Fruit fly (Drosophila melanogaster): ENCODE data around the gene CG3708.
A peak's percentile ranks its signal among the peaks of the same experiment; 100 is the strongest.

The CG3708 gene

DNA sequence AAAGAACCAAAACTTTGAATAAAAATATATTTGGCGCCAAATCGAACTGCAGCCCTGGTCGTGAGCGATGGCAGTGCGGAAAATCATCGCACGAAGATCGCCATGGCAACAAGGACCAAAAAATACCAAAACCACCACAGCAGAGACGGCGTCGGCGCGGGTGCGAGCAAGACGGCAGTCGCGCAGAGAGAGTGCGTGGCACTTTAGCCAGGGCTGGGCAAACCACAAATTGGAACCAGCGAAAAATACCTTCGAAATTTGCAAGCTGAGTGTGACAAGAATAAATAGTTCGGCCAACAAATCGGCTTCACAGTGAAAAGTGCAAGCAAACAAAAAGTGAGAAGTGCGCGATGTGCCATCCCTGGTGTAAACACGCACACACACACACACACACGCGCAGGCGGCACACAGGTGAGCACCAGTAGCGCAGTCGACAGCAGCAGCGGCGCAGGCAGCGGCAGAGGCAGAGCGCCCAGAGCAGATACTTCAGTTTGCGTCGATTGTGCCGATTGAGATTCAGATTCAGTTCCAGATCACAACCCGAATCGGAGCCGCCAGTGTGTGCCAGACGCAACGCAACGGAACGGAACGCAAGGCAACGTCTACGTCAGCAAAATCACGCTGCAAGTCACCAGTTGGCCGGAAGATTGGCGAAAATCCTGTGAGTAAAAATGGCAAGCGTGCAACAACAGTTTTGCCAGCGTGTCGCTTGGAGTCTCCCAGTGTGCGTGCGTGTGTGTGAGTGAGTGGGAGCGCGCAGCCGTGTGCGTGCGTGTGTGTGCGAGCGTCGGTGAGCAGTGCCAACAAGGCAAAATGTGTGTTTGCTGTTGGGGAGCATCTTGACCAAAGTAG, 5.4 kb upstream of the CG3708 start, which contains the start of gene TRAM (continued):
- TF ChIP-seq CG2889 (GFP tag; IDR thresholded peaks at IDR 0.05), result peak; percentile 99
- peak; percentile 69; the same call in 2 of the 3 replicates for TF ChIP-seq vnd (GFP tag; IDR thresholded peaks at IDR 0.05; ENCODE audit: partially characterized antibody)
- TF ChIP-seq CG12155 (GFP tag; optimal IDR thresholded peaks at IDR 0.05), result peak; percentile 97
- peak; percentile 99 for TF ChIP-seq ranshi (GFP tag; IDR thresholded peaks at IDR 0.05)
- TF ChIP-seq ash1 (GFP tag; optimal IDR thresholded peaks at IDR 0.05), result peak; percentile 93
- TF ChIP-seq Dad (GFP tag; optimal IDR thresholded peaks at IDR 0.05), result peak; percentile 98
- TF ChIP-seq CG2120 (GFP tag; optimal IDR thresholded peaks at IDR 0.05), result peak; percentile 99
- TF ChIP-seq cwo (GFP tag; optimal IDR thresholded peaks at IDR 0.05), result peak; percentile 95
- peak; percentile 100 for TF ChIP-seq CG17328 (GFP tag; IDR thresholded peaks at IDR 0.05)
- peak; percentile 95 for TF ChIP-seq Fer2 (tag; optimal IDR thresholded peaks at IDR 0.05)
- peak; percentile 99 for TF ChIP-seq Ptx1 (GFP tag; IDR thresholded peaks at IDR 0.05)
- peak; percentile 89 for TF ChIP-seq CG8478 (optimal IDR thresholded peaks at IDR 0.05)
- peak; percentile 97 for TF ChIP-seq gt (GFP tag; IDR thresholded peaks at IDR 0.05)
- TF ChIP-seq eyg (GFP tag; optimal IDR thresholded peaks at IDR 0.05), result peak; percentile 96
- peak; percentile 97 for TF ChIP-seq Hr3 (GFP tag; optimal IDR thresholded peaks at IDR 0.05)
- TF ChIP-seq E2f2 (GFP tag; IDR thresholded peaks at IDR 0.05), result peak; percentile 96
- peak; percentile 91 for TF ChIP-seq psq (GFP tag; optimal IDR thresholded peaks at IDR 0.05)
- peak; percentile 89 for TF ChIP-seq Ets97D (GFP tag; optimal IDR thresholded peaks at IDR 0.05)
- TF ChIP-seq CG4820 (GFP tag; optimal IDR thresholded peaks at IDR 0.05), result peak; percentile 97
- peak; percentile 96 for TF ChIP-seq fd96Cb (tag; optimal IDR thresholded peaks at IDR 0.05)
- TF ChIP-seq CG12236 (GFP tag; optimal IDR thresholded peaks at IDR 0.05), result peak; percentile 96
- peak; percentile 99 for TF ChIP-seq CG11247 (GFP tag; IDR thresholded peaks at IDR 0.05)
- peak; percentile 98 for TF ChIP-seq CG17186 (GFP tag; optimal IDR thresholded peaks at IDR 0.05)
- peak; percentile 84; the same call in 2 of the 3 replicates for TF ChIP-seq Opbp (GFP tag; IDR thresholded peaks at IDR 0.05; ENCODE audit: partially characterized antibody)
- TF ChIP-seq CG3065 (GFP tag; optimal IDR thresholded peaks at IDR 0.05), result peak; percentile 97
- TF ChIP-seq gsb-n (tag; optimal IDR thresholded peaks at IDR 0.05), result peak; percentile 96
- peak; percentile 98 for TF ChIP-seq tgo (GFP tag; IDR thresholded peaks at IDR 0.05)
- peak; percentile 96 for TF ChIP-seq CG10431 (GFP tag; optimal IDR thresholded peaks at IDR 0.05)
- peak; percentile 99 for TF ChIP-seq CG8944 (GFP tag; optimal IDR thresholded peaks at IDR 0.05)
- peak; percentile 99 for TF ChIP-seq bab2 (GFP tag; optimal IDR thresholded peaks at IDR 0.05)
- no peak for TF ChIP-seq lov (optimal IDR thresholded peaks at IDR 0.05)
- TF ChIP-seq lov (GFP tag; IDR thresholded peaks at IDR 0.05), result peak; percentile 99
- peak; percentile 97 for TF ChIP-seq her (GFP tag; optimal IDR thresholded peaks at IDR 0.05)
- TF ChIP-seq da (GFP tag; optimal IDR thresholded peaks at IDR 0.05), result peak; percentile 98
- TF ChIP-seq Mes4 (GFP tag; optimal IDR thresholded peaks at IDR 0.05), result peak; percentile 98
- peak; percentile 93 for TF ChIP-seq Bdp1 (GFP tag; optimal IDR thresholded peaks at IDR 0.05)
- TF ChIP-seq H15 (GFP tag; IDR thresholded peaks at IDR 0.05), result peak; percentile 99
- peak; percentile 96 for TF ChIP-seq CG6813 (GFP tag; optimal IDR thresholded peaks at IDR 0.05)
- peak; percentile 98 for TF ChIP-seq tin (GFP tag; optimal IDR thresholded peaks at IDR 0.05)
- peak; percentile 78 for TF ChIP-seq pros (GFP tag; optimal IDR thresholded peaks at IDR 0.05)
- peak; percentile 99 for TF ChIP-seq wor (GFP tag; IDR thresholded peaks at IDR 0.05)
- peak; percentile 98 for TF ChIP-seq CG3281 (GFP tag; optimal IDR thresholded peaks at IDR 0.05)
- TF ChIP-seq fd102C (GFP tag; optimal IDR thresholded peaks at IDR 0.05), result peak; percentile 89
- TF ChIP-seq HmgD (GFP tag; optimal IDR thresholded peaks at IDR 0.05), result peak; percentile 98
- TF ChIP-seq CG11093 (GFP tag; IDR thresholded peaks at IDR 0.05), result peak; percentile 98
- TF ChIP-seq CG2199 (GFP tag; IDR thresholded peaks at IDR 0.05), result peak; percentile 98
- TF ChIP-seq gcm2 (GFP tag; optimal IDR thresholded peaks at IDR 0.05), result peak; percentile 95
- TF ChIP-seq Dref (GFP tag; IDR thresholded peaks at IDR 0.05), result peak; percentile 49; the same call in 1 of the 2 replicates
- peak; percentile 98 for TF ChIP-seq CoRest (tag; optimal IDR thresholded peaks at IDR 0.05)
- peak; percentile 99 for TF ChIP-seq Xbp1 (GFP tag; optimal IDR thresholded peaks at IDR 0.05)
